Worm (Caenorhabditis elegans) whole organism, young adult: ENCODE data around the gene fbxa-60.

Experiments used
- C06A6.2 ChIP-seq: fragments of 200-800 bp; sonication (Bioruptor generic); conservative IDR thresholded peaks from 2 replicates; pipeline ENCODE4 v1.3.6; 2022; ENCODE audit warnings: missing genetic modification characterization, missing compliant biosample characterization
- C17E4.6 ChIP-seq: fragments of 200-800 bp; sonication (Bioruptor generic); IDR thresholded peaks from 2 replicates; pipeline ENCODE4 v1.3.6; 2022; ENCODE audit warnings: missing genetic modification reagents, missing genetic modification characterization, missing compliant biosample characterization
- F23B12.7 ChIP-seq: sonication (generic microtip); optimal IDR thresholded peaks from 2 replicates; lab custom pipeline; 2017; ENCODE audit warnings: missing genetic modification characterization, mild to moderate bottlenecking, missing compliant biosample characterization, antibody characterized with exemption, moderate library complexity; ENCODE audit not compliant: insufficient read depth
- F37B4.10 ChIP-seq: fragments of 200-800 bp; sonication (Bioruptor generic); IDR thresholded peaks from 2 replicates; pipeline ENCODE4 v1.3.6; 2022; ENCODE audit warnings: missing genetic modification characterization, missing compliant biosample characterization
- F52B5.7 ChIP-seq: sonication (generic microtip); optimal IDR thresholded peaks from 2 replicates; lab custom pipeline; 2016; ENCODE audit warnings: mild to moderate bottlenecking, missing genetic modification characterization, missing compliant biosample characterization
- F55B11.4 ChIP-seq: sonication (generic microtip); optimal IDR thresholded peaks from 2 replicates; lab custom pipeline; 2016; ENCODE audit warnings: missing compliant biosample characterization, missing genetic modification characterization, borderline replicate concordance; ENCODE audit not compliant: insufficient read depth
- K11D2.4 ChIP-seq: fragments of 200-800 bp; sonication (Bioruptor generic); IDR thresholded peaks from 2 replicates; pipeline ENCODE4 v1.3.6; 2022; ENCODE audit warnings: missing genetic modification reagents, missing genetic modification characterization, missing compliant biosample characterization
- T07F8.4 ChIP-seq: sonication (generic microtip); optimal IDR thresholded peaks from 2 replicates; lab custom pipeline; 2016; ENCODE audit warnings: mild to moderate bottlenecking, missing genetic modification characterization, moderate library complexity, missing compliant biosample characterization
- T26A5.8 ChIP-seq: sonication (generic microtip); optimal IDR thresholded peaks from 2 replicates; lab custom pipeline; 2016; ENCODE audit warnings: missing genetic modification characterization, missing compliant biosample characterization
- Y53F4B.3 ChIP-seq: fragments of 200-800 bp; sonication (Bioruptor generic); IDR thresholded peaks from 2 replicates; pipeline ENCODE4 v1.3.6; 2022; ENCODE audit warnings: missing genetic modification reagents, missing genetic modification characterization, missing compliant biosample characterization
- Y56A3A.18 ChIP-seq: fragments of 200-800 bp; sonication (Bioruptor generic); IDR thresholded peaks from 2 replicates; pipeline ENCODE4 v1.3.6; 2022; ENCODE audit warnings: missing genetic modification reagents, missing genetic modification characterization, missing compliant biosample characterization
- Y95B8A.8 ChIP-seq: fragments of 200-800 bp; sonication (Bioruptor generic); IDR thresholded peaks from 2 replicates; pipeline ENCODE4 v1.3.6; 2022; ENCODE audit warnings: missing genetic modification reagents, missing genetic modification characterization, missing compliant biosample characterization
- aptf-2 ChIP-seq: fragments of 200-800 bp; sonication (Bioruptor generic); conservative IDR thresholded peaks from 2 replicates; pipeline ENCODE4 v1.3.6; 2022; ENCODE audit warnings: missing genetic modification reagents, missing genetic modification characterization, missing compliant biosample characterization
- aptf-3 ChIP-seq: fragments of 200-800 bp; sonication (Bioruptor generic); IDR thresholded peaks from 2 replicates; pipeline ENCODE4 v1.3.6; 2022; ENCODE audit warnings: missing genetic modification characterization, missing compliant biosample characterization
- attf-3 ChIP-seq: fragments of 200-800 bp; sonication (Bioruptor generic); conservative IDR thresholded peaks from 2 replicates; pipeline ENCODE4 v1.3.6; 2022; ENCODE audit warnings: missing genetic modification reagents, missing genetic modification characterization, missing compliant biosample characterization
- cebp-1 ChIP-seq, 2 experiments: fragments of 200-800 bp in 1 of 2; sonication (Bioruptor generic) in 1 of 2; sonication (generic microtip) in 1 of 2; IDR thresholded peaks in 1 of 2; optimal IDR thresholded peaks in 1 of 2; 2 replicates each; pipeline versions ENCODE4 v1.3.6 to Lab custom; 2017 to 2022; ENCODE audit warnings: missing compliant biosample characterization in 2 of 2, missing genetic modification characterization in 2 of 2, mild to moderate bottlenecking in 1 of 2, missing genetic modification reagents in 1 of 2, moderate library complexity in 1 of 2
- cebp-2 ChIP-seq: fragments of 200-800 bp; sonication (Bioruptor generic); IDR thresholded peaks from 2 replicates; pipeline ENCODE4 v1.3.6; 2022; ENCODE audit warnings: missing genetic modification characterization, missing compliant biosample characterization
- ceh-100 ChIP-seq: fragments of 200-800 bp; sonication (Bioruptor generic); IDR thresholded peaks from 2 replicates; pipeline ENCODE4 v1.3.6; 2022; ENCODE audit warnings: missing genetic modification reagents, missing genetic modification characterization, missing compliant biosample characterization
- ceh-40 ChIP-seq: fragments of 200-800 bp; sonication (Bioruptor generic); IDR thresholded peaks from 2 replicates; pipeline ENCODE4 v1.3.6; 2022; ENCODE audit warnings: missing genetic modification characterization, missing compliant biosample characterization
- ceh-58 ChIP-seq: fragments of 200-800 bp; sonication (Bioruptor generic); IDR thresholded peaks from 2 replicates; pipeline ENCODE4 v1.3.6; 2022; ENCODE audit warnings: missing genetic modification characterization, missing compliant biosample characterization
- ceh-79 ChIP-seq: sonication (generic microtip); optimal IDR thresholded peaks from 2 replicates; lab custom pipeline; 2017; ENCODE audit warnings: mild to moderate bottlenecking, missing genetic modification characterization, missing compliant biosample characterization
- chd-7 ChIP-seq: sonication (generic microtip); optimal IDR thresholded peaks from 2 replicates; lab custom pipeline; 2016; ENCODE audit warnings: mild to moderate bottlenecking, missing genetic modification characterization, moderate library complexity, missing compliant biosample characterization
- die-1 ChIP-seq: sonication (generic microtip); optimal IDR thresholded peaks from 2 replicates; lab custom pipeline; 2016; ENCODE audit warnings: missing genotype, mild to moderate bottlenecking, missing genetic modification characterization, missing compliant biosample characterization
- dpl-1 ChIP-seq: fragments of 150-350 bp; optimal IDR thresholded peaks from 2 replicates; lab custom pipeline; 2014; ENCODE audit warnings: missing biosample characterization, missing genetic modification reagents, missing genetic modification characterization
- egl-18 ChIP-seq: fragments of 200-800 bp; sonication (Bioruptor generic); IDR thresholded peaks from 2 replicates; pipeline ENCODE4 v1.3.6; 2022; ENCODE audit warnings: missing genetic modification reagents, missing genetic modification characterization, missing compliant biosample characterization
- hlh-12 ChIP-seq: sonication (generic microtip); optimal IDR thresholded peaks from 2 replicates; lab custom pipeline; 2016; ENCODE audit warnings: missing genetic modification characterization, missing compliant biosample characterization
- hrde-1 ChIP-seq: sonication (generic microtip); optimal IDR thresholded peaks from 2 replicates; lab custom pipeline; 2016; ENCODE audit warnings: missing genetic modification characterization, mild to moderate bottlenecking, missing compliant biosample characterization, moderate library complexity, missing genotype, missing genetic modification reagents, borderline replicate concordance
- hsf-1 ChIP-seq: fragments of 200-800 bp; sonication (Bioruptor generic); IDR thresholded peaks from 2 replicates; pipeline ENCODE4 v1.3.6; 2022; ENCODE audit warnings: missing genetic modification reagents, missing genetic modification characterization, missing compliant biosample characterization
- lin-40 ChIP-seq: sonication (generic microtip); optimal IDR thresholded peaks from 2 replicates; lab custom pipeline; 2016; ENCODE audit warnings: missing genetic modification characterization, mild to moderate bottlenecking, missing compliant biosample characterization, missing genotype, missing genetic modification reagents
- madf-10 ChIP-seq: sonication (generic microtip); optimal IDR thresholded peaks from 2 replicates; lab custom pipeline; 2016; ENCODE audit warnings: mild to moderate bottlenecking, missing genetic modification characterization, missing compliant biosample characterization
- mes-4 ChIP-seq: sonication (generic microtip); optimal IDR thresholded peaks from 2 replicates; lab custom pipeline; 2016; ENCODE audit warnings: missing genotype, missing genetic modification characterization, missing compliant biosample characterization
- mxl-1 ChIP-seq: sonication (generic microtip); optimal IDR thresholded peaks from 2 replicates; lab custom pipeline; 2016; ENCODE audit warnings: missing genetic modification characterization, missing compliant biosample characterization
- nhr-179 ChIP-seq: sonication (generic microtip); optimal IDR thresholded peaks from 2 replicates; lab custom pipeline; 2016; ENCODE audit warnings: mild to moderate bottlenecking, missing genetic modification characterization, missing compliant biosample characterization
- pbrm-1 ChIP-seq: fragments of 200-800 bp; sonication (Bioruptor generic); IDR thresholded peaks from 2 replicates; pipeline ENCODE4 v1.3.6; 2022; ENCODE audit warnings: missing genetic modification reagents, missing genetic modification characterization, missing compliant biosample characterization
- rec-8 ChIP-seq, 2 experiments: sonication (generic microtip); optimal IDR thresholded peaks; 2 replicates each; lab custom pipeline; 2016; ENCODE audit warnings: mild to moderate bottlenecking in 2 of 2, missing genetic modification characterization in 2 of 2, missing genetic modification reagents in 2 of 2, missing genotype in 2 of 2, missing biosample characterization in 1 of 2, missing compliant biosample characterization in 1 of 2, moderate library complexity in 1 of 2
- repo-1 ChIP-seq: sonication (generic microtip); optimal IDR thresholded peaks from 2 replicates; lab custom pipeline; 2017; ENCODE audit warnings: mild to moderate bottlenecking, missing genetic modification characterization, missing compliant biosample characterization
- rpc-1 ChIP-seq, 2 experiments: fragments of 150-350 bp in 1 of 2; sonication (generic microtip) in 1 of 2; optimal IDR thresholded peaks; 2 replicates each; lab custom pipeline; 2014 to 2018; ENCODE audit warnings: missing biosample characterization in 1 of 2, missing genetic modification characterization in 1 of 2, missing genetic modification reagents in 1 of 2, missing genotype in 1 of 2
- snpc-1.1 ChIP-seq: sonication (generic microtip); optimal IDR thresholded peaks from 2 replicates; lab custom pipeline; 2017; ENCODE audit warnings: missing genetic modification characterization, mild to moderate bottlenecking, missing compliant biosample characterization, antibody characterized with exemption, moderate library complexity, missing genotype, missing genetic modification reagents; ENCODE audit not compliant: insufficient read depth
- snpc-3.4 ChIP-seq: sonication (generic microtip); optimal IDR thresholded peaks from 2 replicates; lab custom pipeline; 2017; ENCODE audit warnings: missing genetic modification characterization, mild to moderate bottlenecking, missing compliant biosample characterization, antibody characterized with exemption, moderate library complexity, missing genotype, missing genetic modification reagents
- tbx-9 ChIP-seq: sonication (generic microtip); optimal IDR thresholded peaks from 2 replicates; lab custom pipeline; 2016; ENCODE audit warnings: borderline replicate concordance, missing genetic modification characterization, inconsistent platforms, missing compliant biosample characterization
- unc-130 ChIP-seq: sonication (generic microtip); optimal IDR thresholded peaks from 2 replicates; lab custom pipeline; 2016; ENCODE audit warnings: missing genetic modification reagents, missing genetic modification characterization, missing compliant biosample characterization
- xnd-1 ChIP-seq: sonication (generic microtip); optimal IDR thresholded peaks from 2 replicates; lab custom pipeline; 2016; ENCODE audit warnings: missing genotype, missing genetic modification reagents, missing genetic modification characterization, missing compliant biosample characterization
- ztf-25 ChIP-seq: fragments of 200-800 bp; sonication (Bioruptor generic); IDR thresholded peaks from 2 replicates; pipeline ENCODE4 v1.3.6; 2022; ENCODE audit warnings: missing genetic modification reagents, missing genetic modification characterization, missing compliant biosample characterization
- ztf-6 ChIP-seq: fragments of 200-800 bp; sonication (Bioruptor generic); IDR thresholded peaks from 2 replicates; pipeline ENCODE4 v1.3.6; 2022; ENCODE audit warnings: missing genetic modification reagents, missing genetic modification characterization, missing compliant biosample characterization

fbxa-60 gene

DNA sequence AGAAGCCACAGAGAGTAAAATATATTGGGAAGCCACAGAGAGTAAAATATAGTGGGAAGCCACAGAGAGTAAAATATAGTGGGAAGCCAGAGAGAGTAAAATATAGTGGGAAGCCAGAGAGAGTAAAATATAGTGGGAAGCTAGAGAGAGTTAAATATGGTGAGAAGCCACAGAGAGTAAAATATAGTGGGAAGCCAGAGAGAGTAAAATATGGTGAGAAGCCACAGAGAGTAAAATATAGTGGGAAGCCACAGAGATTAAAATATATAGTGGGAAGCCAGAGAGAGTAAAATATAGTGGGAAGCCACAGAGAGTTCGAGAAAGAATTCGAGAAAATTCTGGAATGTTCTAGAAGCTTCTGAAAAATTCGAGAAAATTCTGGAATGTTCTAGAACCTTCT lies 14.7 kb downstream of the fbxa-60 start:
- TF ChIP-seq die-1 (tag; lab: Kevin White, UChicago), result peak; percentile 66
- TF ChIP-seq xnd-1 (tag; lab: Kevin White, UChicago), result peak; percentile 18
- peak in 1 of 2 experiments; percentile 62 for TF ChIP-seq rec-8 (tag; optimal IDR thresholded peaks at IDR 0.05; lab: Kevin White, UChicago)
- peak; percentile 89 for TF ChIP-seq nhr-179 (tag; lab: Kevin White, UChicago)
- TF ChIP-seq mxl-1, result peak; percentile 51
- TF ChIP-seq ceh-79 (tag; lab: Kevin White, UChicago), result peak; percentile 73
- peak; percentile 60 for TF ChIP-seq F52B5.7 (tag; lab: Kevin White, UChicago)
- peak; percentile 75 for TF ChIP-seq hlh-12
- TF ChIP-seq F55B11.4 (tag; lab: Kevin White, UChicago), result peak; percentile 22
- peak; percentile 46 for TF ChIP-seq mes-4 (tag; lab: Kevin White, UChicago)
- peak; percentile 33 for TF ChIP-seq hrde-1 (tag; lab: Kevin White, UChicago)

- TF ChIP-seq ceh-100 (GFP tag; lab: Robert Waterston, UW), result no peak
- TF ChIP-seq Y53F4B.3 (GFP tag; lab: Robert Waterston, UW), result no peak
- TF ChIP-seq ceh-58 (GFP tag; lab: Robert Waterston, UW), result no peak
- no peak for TF ChIP-seq Y56A3A.18 (GFP tag; lab: Robert Waterston, UW)
- no peak for TF ChIP-seq tbx-9 (tag; lab: Kevin White, UChicago)
- TF ChIP-seq lin-40 (tag; lab: Kevin White, UChicago), result no peak
- no peak for TF ChIP-seq ztf-6 (GFP tag; lab: Robert Waterston, UW)
- no peak for TF ChIP-seq pbrm-1 (GFP tag; lab: Robert Waterston, UW)
- no peak for TF ChIP-seq aptf-2 (GFP tag; lab: Robert Waterston, UW)
- no peak for TF ChIP-seq T26A5.8 (tag; lab: Kevin White, UChicago)
- no peak for TF ChIP-seq rpc-1 (optimal IDR thresholded peaks at IDR 0.05; lab: Kevin White, UChicago)
- no peak for TF ChIP-seq rpc-1 (tag; optimal IDR thresholded peaks at IDR 0.05; lab: Kevin White, UChicago)
- no peak for TF ChIP-seq unc-130
- TF ChIP-seq repo-1 (tag; lab: Kevin White, UChicago), result no peak
- TF ChIP-seq aptf-3 (GFP tag; lab: Robert Waterston, UW), result no peak
- no peak for TF ChIP-seq snpc-1.1 (tag; lab: Kevin White, UChicago)
Observed at ce11 chrIII:926216-926615, 19.9 kb downstream of the fbxa-60 start, which contains the start of gene pef-1. Gene pef-1, minus strand, starts transcription at chrIII:926316.

ce11 chrIII:919322-919721 lies 26.8 kb downstream of the fbxa-60 start, which contains the start of gene F23H11.7:
Gene F23H11.7, minus strand, starts transcription at chrIII:919422.
- no peak for TF ChIP-seq F37B4.10 (GFP tag; lab: Robert Waterston, UW)
- TF ChIP-seq K11D2.4 (GFP tag; lab: Robert Waterston, UW), result no peak
- no peak for TF ChIP-seq C17E4.6 (GFP tag; lab: Robert Waterston, UW)
- TF ChIP-seq T26A5.8 (tag; lab: Kevin White, UChicago), result no peak
- no peak for TF ChIP-seq chd-7 (tag; lab: Kevin White, UChicago)
- TF ChIP-seq cebp-2 (GFP tag; lab: Robert Waterston, UW), result no peak
- TF ChIP-seq dpl-1 (GFP tag; lab: Kevin White, UChicago), result no peak
- TF ChIP-seq egl-18, result no peak
- TF ChIP-seq attf-3 (GFP tag; lab: Robert Waterston, UW), result no peak

DNA sequence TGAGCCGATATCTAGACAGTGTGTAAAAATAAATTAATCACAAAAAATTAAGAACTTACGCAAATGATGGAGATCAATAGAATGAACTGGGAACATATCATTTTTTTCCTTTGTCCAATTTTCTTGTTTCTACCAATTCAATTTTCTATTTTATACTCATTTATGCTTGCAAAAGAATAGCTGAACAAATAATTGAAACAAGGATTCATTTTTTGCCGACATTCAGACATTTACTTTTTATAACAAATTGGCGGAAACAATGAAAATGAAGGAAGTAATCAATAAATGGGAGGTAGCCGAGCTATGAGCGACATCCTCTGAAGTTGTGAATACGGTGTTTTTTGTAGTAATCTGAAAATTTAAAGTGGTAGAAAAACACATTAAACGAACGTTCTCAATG lies 29.2 kb downstream of the fbxa-60 start, which contains the start of gene idpp-13:
TSS of gene idpp-13 (minus strand) at position 101 of the 400 bp plus-strand sequence.
- TF ChIP-seq snpc-3.4 (tag; lab: Kevin White, UChicago) (no peak), attf-3 (GFP tag; lab: Robert Waterston, UW) (no peak), C06A6.2 (GFP tag; lab: Robert Waterston, UW) (no peak), T07F8.4 (tag; lab: Kevin White, UChicago) (no peak), madf-10 (tag; lab: Kevin White, UChicago) (no peak), die-1 (tag; lab: Kevin White, UChicago) (no peak), hsf-1 (GFP tag; lab: Robert Waterston, UW) (no peak), Y95B8A.8 (GFP tag; lab: Robert Waterston, UW) (no peak), ztf-25 (no peak), cebp-1 (GFP tag; IDR thresholded peaks at IDR 0.05; lab: Robert Waterston, UW) (no peak), cebp-1 (tag; optimal IDR thresholded peaks at IDR 0.05; lab: Kevin White, UChicago) (no peak), F23B12.7 (tag; lab: Kevin White, UChicago) (no peak), ceh-40 (GFP tag; lab: Robert Waterston, UW) (no peak)
